Fruit fly (Drosophila melanogaster) whole organism, embryonic: ENCODE results near the gene dmGlut.

Source experiments
- BEAF-32 ChIP-seq: fragments of 200-800 bp; sonication (Bioruptor generic); optimal IDR thresholded peaks from 3 replicates; lab custom pipeline; 2017; ENCODE audit warnings: missing biosample characterization, missing genetic modification characterization, mild to moderate bottlenecking, moderate library complexity, missing genetic modification reagents
- CG10209 ChIP-seq: fragments of 200-800 bp; sonication (Bioruptor generic); optimal IDR thresholded peaks from 3 replicates; lab custom pipeline; 2017; ENCODE audit warnings: missing biosample characterization, mild to moderate bottlenecking, missing genetic modification characterization, missing genetic modification reagents
- CG10267 ChIP-seq: fragments of 200-800 bp; sonication (Bioruptor generic); optimal IDR thresholded peaks from 2 replicates; lab custom pipeline; 2018; ENCODE audit warnings: missing biosample characterization, mild to moderate bottlenecking, missing genetic modification characterization, moderate library complexity
- CG10959 ChIP-seq: fragments of 200-800 bp; sonication (Bioruptor generic); IDR thresholded peaks from 2 replicates; pipeline ENCODE4 v1.3.6; 2022; ENCODE audit warnings: missing biosample characterization, missing genetic modification characterization
- CG11093 ChIP-seq: fragments of 200-800 bp; sonication (Bioruptor generic); IDR thresholded peaks from 3 replicates; pipeline ENCODE4 v1.3.6; 2022; ENCODE audit warnings: missing biosample characterization, missing genetic modification characterization
- CG11456 ChIP-seq: fragments of 200-800 bp; sonication (Bioruptor generic); IDR thresholded peaks from 3 replicates; pipeline ENCODE4 v1.3.6; 2022; ENCODE audit warnings: missing biosample characterization, missing genetic modification characterization
- CG11696 ChIP-seq: fragments of 200-800 bp; sonication (Bioruptor generic); IDR thresholded peaks from 2 replicates; pipeline ENCODE4 v1.3.6; 2022; ENCODE audit warnings: missing biosample characterization, missing genetic modification characterization
- CG11723 ChIP-seq: fragments of 200-800 bp; sonication (Bioruptor generic); optimal IDR thresholded peaks from 2 replicates; lab custom pipeline; 2017; ENCODE audit warnings: missing biosample characterization, mild to moderate bottlenecking, missing genetic modification characterization
- CG12769 ChIP-seq: fragments of 200-800 bp; sonication (Bioruptor generic); optimal IDR thresholded peaks from 2 replicates; lab custom pipeline; 2019; ENCODE audit warnings: missing biosample characterization, mild to moderate bottlenecking, missing genetic modification characterization, moderate library complexity
- CG12942 ChIP-seq: fragments of 200-800 bp; sonication (Bioruptor generic); optimal IDR thresholded peaks from 3 replicates; lab custom pipeline; 2016; ENCODE audit warnings: missing biosample characterization, missing genetic modification characterization
- CG13123 ChIP-seq: fragments of 200-800 bp; sonication (Bioruptor generic); optimal IDR thresholded peaks from 2 replicates; lab custom pipeline; 2016; ENCODE audit warnings: missing biosample characterization, missing genetic modification characterization
- CG14441 ChIP-seq: fragments of 200-800 bp; sonication (Bioruptor generic); IDR thresholded peaks from 2 replicates; pipeline ENCODE4 v1.3.6; 2022; ENCODE audit warnings: missing biosample characterization, missing genetic modification characterization
- CG15073 ChIP-seq: fragments of 200-800 bp; sonication (Bioruptor generic); optimal IDR thresholded peaks from 2 replicates; lab custom pipeline; 2016; ENCODE audit warnings: missing biosample characterization, missing genetic modification characterization
- CG1602 ChIP-seq: fragments of 200-800 bp; sonication (Bioruptor generic); optimal IDR thresholded peaks from 3 replicates; lab custom pipeline; 2016; ENCODE audit warnings: missing biosample characterization, missing genetic modification characterization
- CG18262 ChIP-seq: fragments of 200-800 bp; optimal IDR thresholded peaks from 3 replicates; lab custom pipeline; 2019; ENCODE audit warnings: missing biosample characterization, mild to moderate bottlenecking, missing genetic modification characterization, moderate library complexity
- CG2202 ChIP-seq: fragments of 200-800 bp; sonication (Bioruptor generic); optimal IDR thresholded peaks from 2 replicates; lab custom pipeline; 2018; ENCODE audit warnings: missing biosample characterization, mild to moderate bottlenecking, missing genetic modification characterization
- CG2875 ChIP-seq: fragments of 200-800 bp; sonication (Bioruptor generic); optimal IDR thresholded peaks from 2 replicates; lab custom pipeline; 2017; ENCODE audit warnings: missing biosample characterization, mild to moderate bottlenecking, missing genetic modification characterization, missing genetic modification reagents
- CG32772 ChIP-seq: fragments of 200-800 bp; sonication (Bioruptor generic); IDR thresholded peaks from 2 replicates; pipeline ENCODE4 v1.3.6; 2022; ENCODE audit warnings: missing biosample characterization, missing genetic modification characterization
- CG4820 ChIP-seq: fragments of 200-800 bp; sonication (Bioruptor generic); optimal IDR thresholded peaks from 3 replicates; lab custom pipeline; 2016; ENCODE audit warnings: missing biosample characterization, missing genetic modification characterization
- CG7372 ChIP-seq: fragments of 200-800 bp; sonication (Bioruptor generic); IDR thresholded peaks from 2 replicates; pipeline ENCODE4 v1.3.6; 2022; ENCODE audit warnings: missing biosample characterization, missing genetic modification characterization
- CG7745 ChIP-seq: fragments of 200-800 bp; sonication (Bioruptor generic); optimal IDR thresholded peaks from 2 replicates; lab custom pipeline; 2018; ENCODE audit warnings: missing biosample characterization, mild to moderate bottlenecking, missing genetic modification characterization, moderate library complexity
- CG9215 ChIP-seq: fragments of 200-800 bp; sonication (Bioruptor generic); IDR thresholded peaks from 2 replicates; pipeline ENCODE4 v1.3.6; 2022; ENCODE audit warnings: missing biosample characterization, missing genetic modification characterization
- CG9817 ChIP-seq: fragments of 200-800 bp; sonication (Bioruptor generic); optimal IDR thresholded peaks from 2 replicates; lab custom pipeline; 2018; ENCODE audit warnings: missing biosample characterization, mild to moderate bottlenecking, missing genetic modification characterization, moderate library complexity
- CrebB ChIP-seq: fragments of 200-800 bp; sonication (Bioruptor generic); optimal IDR thresholded peaks from 3 replicates; lab custom pipeline; 2018; ENCODE audit warnings: missing biosample characterization, mild to moderate bottlenecking, missing genetic modification characterization
- Dfd ChIP-seq, 2 experiments: fragments of >200 bp; optimal IDR thresholded peaks; 2 replicates each; lab custom pipeline; 2017; ENCODE audit warnings: missing biosample characterization in 2 of 2, missing genetic modification characterization in 2 of 2
- E2f2 ChIP-seq: fragments of 200-800 bp; sonication (Bioruptor generic); IDR thresholded peaks from 2 replicates; pipeline ENCODE4 v1.3.6; 2022; ENCODE audit warnings: missing biosample characterization, missing genetic modification characterization
- Eip74EF ChIP-seq, 2 experiments: fragments of 200-800 bp in 1 of 2; fragments of >200 bp in 1 of 2; sonication (Bioruptor generic) in 1 of 2; optimal IDR thresholded peaks; 2 replicates each; lab custom pipeline; 2017 to 2019; ENCODE audit warnings: missing biosample characterization in 2 of 2, missing genetic modification characterization in 2 of 2, mild to moderate bottlenecking in 1 of 2, moderate library complexity in 1 of 2
- HLHmδ ChIP-seq: fragments of 200-800 bp; sonication (Bioruptor generic); optimal IDR thresholded peaks from 2 replicates; lab custom pipeline; 2018; ENCODE audit warnings: missing biosample characterization, mild to moderate bottlenecking, missing genetic modification characterization, moderate library complexity
- MTF-1 ChIP-seq: fragments of 200-800 bp; sonication (Bioruptor generic); optimal IDR thresholded peaks from 2 replicates; lab custom pipeline; 2018; ENCODE audit warnings: missing biosample characterization, mild to moderate bottlenecking, missing genetic modification characterization, borderline replicate concordance
- Med ChIP-seq: fragments of 200-800 bp; sonication (Bioruptor generic); peaks from one replicate; lab custom pipeline; 2016; ENCODE audit warnings: missing biosample characterization, missing genetic modification characterization, mild to moderate bottlenecking, inconsistent platforms, moderate library complexity
- Myb ChIP-seq: fragments of 200-800 bp; sonication (Bioruptor generic); optimal IDR thresholded peaks from 2 replicates; lab custom pipeline; 2016; ENCODE audit warnings: missing biosample characterization, missing genetic modification characterization
- Vsx1 ChIP-seq: fragments of 200-800 bp; sonication (Bioruptor generic); optimal IDR thresholded peaks from 2 replicates; lab custom pipeline; 2017; ENCODE audit warnings: missing biosample characterization, mild to moderate bottlenecking, missing genetic modification characterization, missing genetic modification reagents
- YL-1 ChIP-seq: fragments of 200-800 bp; sonication (Bioruptor generic); optimal IDR thresholded peaks from 3 replicates; lab custom pipeline; 2017; ENCODE audit warnings: missing biosample characterization, mild to moderate bottlenecking, missing genetic modification characterization
- aop ChIP-seq: fragments of 200-800 bp; sonication (Bioruptor generic); IDR thresholded peaks from 2 replicates; pipeline ENCODE4 v1.3.6; 2022; ENCODE audit warnings: missing biosample characterization, missing genetic modification characterization
- ash1 ChIP-seq: fragments of 200-800 bp; sonication (Bioruptor generic); optimal IDR thresholded peaks from 2 replicates; lab custom pipeline; 2018; ENCODE audit warnings: missing biosample characterization, mild to moderate bottlenecking, missing genetic modification characterization
- gro ChIP-seq: fragments of 200-800 bp; sonication (Bioruptor generic); optimal IDR thresholded peaks from 2 replicates; lab custom pipeline; 2016; ENCODE audit warnings: missing biosample characterization, missing genetic modification characterization
- hbn ChIP-seq: fragments of 200-800 bp; sonication (Bioruptor generic); IDR thresholded peaks from 2 replicates; pipeline ENCODE4 v1.3.6; 2022; ENCODE audit warnings: missing biosample characterization, missing genetic modification characterization; ENCODE audit not compliant: partially characterized antibody
- hkb ChIP-seq, 2 experiments: fragments of 200-800 bp in 1 of 2; fragments of >200 bp in 1 of 2; sonication (Bioruptor generic) in 1 of 2; IDR thresholded peaks in 1 of 2; optimal IDR thresholded peaks in 1 of 2; 2 replicates each; pipeline versions ENCODE4 v1.3.6 to Lab custom; 2017 to 2022; ENCODE audit warnings: missing biosample characterization in 1 of 2, missing genetic modification characterization in 1 of 2
- jumu ChIP-seq: fragments of 200-800 bp; sonication (Bioruptor generic); optimal IDR thresholded peaks from 3 replicates; lab custom pipeline; 2016; ENCODE audit warnings: missing biosample characterization, missing genetic modification characterization
- knrl ChIP-seq: fragments of 200-800 bp; sonication (Bioruptor generic); IDR thresholded peaks from 3 replicates; pipeline ENCODE4 v1.3.6; 2022; ENCODE audit warnings: missing biosample characterization, missing genetic modification characterization; ENCODE audit not compliant: partially characterized antibody
- oc ChIP-seq: fragments of 200-800 bp; sonication (Bioruptor generic); optimal IDR thresholded peaks from 2 replicates; lab custom pipeline; 2018; ENCODE audit warnings: missing biosample characterization, mild to moderate bottlenecking, missing genetic modification characterization, moderate library complexity
- pfk ChIP-seq: fragments of 200-800 bp; sonication (Bioruptor generic); optimal IDR thresholded peaks from 2 replicates; lab custom pipeline; 2018; ENCODE audit warnings: missing biosample characterization, mild to moderate bottlenecking, missing genetic modification characterization, moderate library complexity
- pum ChIP-seq: fragments of 200-800 bp; sonication (Bioruptor generic); optimal IDR thresholded peaks from 2 replicates; lab custom pipeline; 2016; ENCODE audit warnings: missing biosample characterization, missing genetic modification characterization
- sc ChIP-seq, 3 experiments: fragments of >200 bp in 2 of 3; fragments of 200-800 bp in 1 of 3; sonication (Bioruptor generic) in 1 of 3; optimal IDR thresholded peaks; 2 replicates in 2 of 3; 3 replicates in 1 of 3; lab custom pipeline; 2017; ENCODE audit warnings: mild to moderate bottlenecking in 1 of 3, missing biosample characterization in 1 of 3, missing genetic modification characterization in 1 of 3, missing genetic modification reagents in 1 of 3
- sim ChIP-seq: fragments of 200-800 bp; sonication (Bioruptor generic); IDR thresholded peaks from 2 replicates; pipeline ENCODE4 v1.3.6; 2022; ENCODE audit warnings: missing biosample characterization, missing genetic modification characterization
- slbo ChIP-seq: fragments of 200-800 bp; sonication (Bioruptor generic); IDR thresholded peaks from 2 replicates; pipeline ENCODE4 v1.3.6; 2022; ENCODE audit warnings: missing biosample characterization, missing genetic modification characterization
- tap ChIP-seq: fragments of 200-800 bp; optimal IDR thresholded peaks from 3 replicates; lab custom pipeline; 2019; ENCODE audit warnings: missing biosample characterization, mild to moderate bottlenecking, missing genetic modification characterization, moderate library complexity
- wor ChIP-seq: fragments of 200-800 bp; sonication (Bioruptor generic); IDR thresholded peaks from 2 replicates; pipeline ENCODE4 v1.3.6; 2022; ENCODE audit warnings: missing biosample characterization, missing genetic modification characterization

The dmGlut gene

DNA sequence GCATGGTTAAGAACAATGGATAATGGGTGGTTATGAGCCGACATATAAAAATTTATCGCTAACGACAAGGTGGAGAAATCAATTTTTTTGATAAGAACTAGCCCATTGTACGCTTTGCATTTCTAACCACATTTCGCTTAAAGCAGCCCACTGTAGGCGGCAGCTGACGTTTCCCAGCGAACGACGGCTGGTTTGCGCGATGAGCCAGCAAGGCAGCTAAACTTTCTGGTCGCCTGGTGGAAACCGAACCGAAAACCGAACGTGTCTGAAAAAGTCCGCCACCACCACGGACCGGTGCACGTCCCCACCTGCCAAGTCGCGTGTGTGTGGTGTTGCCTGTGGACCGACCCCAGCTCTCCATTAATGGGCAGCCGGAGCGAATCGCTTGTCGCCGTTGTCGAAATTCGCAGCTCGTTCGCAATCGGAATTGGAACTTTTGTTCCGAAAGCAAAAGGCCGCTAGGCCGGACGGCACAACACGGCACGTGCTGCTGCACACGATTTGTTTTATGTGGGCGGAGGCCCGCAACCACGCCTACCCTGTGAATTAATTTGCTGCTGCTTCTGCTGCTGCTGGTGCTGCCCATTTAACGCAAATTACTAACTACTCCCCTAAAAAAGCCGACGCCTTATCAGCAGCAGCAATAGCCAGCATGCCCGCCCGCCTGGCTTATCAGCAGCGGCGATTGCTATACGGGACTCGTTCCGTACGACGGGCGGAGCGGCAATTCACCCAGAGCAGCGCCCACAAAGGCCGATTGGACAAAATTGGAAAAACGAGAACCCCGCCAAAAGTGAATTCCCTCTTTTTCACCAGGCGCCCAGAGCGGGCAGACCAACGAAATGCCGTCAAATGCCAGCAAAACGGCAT lies 24.1 kb upstream of the dmGlut start (continued):
- TF ChIP-seq CG11723 (GFP tag; lab: Kevin White, UChicago) = no peak
- no peak for TF ChIP-seq CG2202 (tag; lab: Kevin White, UChicago)
- TF ChIP-seq pfk (GFP tag; lab: Kevin White, UChicago) = no peak
- TF ChIP-seq pum (GFP tag; lab: Kevin White, UChicago) = no peak
- TF ChIP-seq YL-1 (GFP tag; lab: Kevin White, UChicago) = no peak
- no peak for TF ChIP-seq CG2875 (GFP tag; lab: Kevin White, UChicago)
- TF ChIP-seq CG14441 (GFP tag; lab: Robert Waterston, UW) = no peak
- no peak for TF ChIP-seq CG10959 (GFP tag; lab: Robert Waterston, UW)
- TF ChIP-seq sc (optimal IDR thresholded peaks at IDR 0.05; lab: Kevin White, UChicago) = no peak
- no peak for TF ChIP-seq sc (GFP tag; optimal IDR thresholded peaks at IDR 0.05; lab: Kevin White, UChicago)
- TF ChIP-seq CG11696 (GFP tag; lab: Robert Waterston, UW) = no peak
- TF ChIP-seq oc (tag; lab: Kevin White, UChicago) = no peak
- no peak for TF ChIP-seq CG15073 (GFP tag; lab: Kevin White, UChicago)
- no peak for TF ChIP-seq Dfd (GFP tag; optimal IDR thresholded peaks at IDR 0.05; lab: Kevin White, UChicago)
- no peak for TF ChIP-seq CG32772 (GFP tag; lab: Robert Waterston, UW)
- TF ChIP-seq CG1602 (GFP tag; lab: Kevin White, UChicago) = peak; percentile 22
- peak; percentile 17 for TF ChIP-seq CG10267 (tag; lab: Kevin White, UChicago)
- TF ChIP-seq ash1 (GFP tag; lab: Kevin White, UChicago) = no peak
- peak; percentile 74 for TF ChIP-seq HLHmδ (GFP tag; lab: Kevin White, UChicago)
- TF ChIP-seq CG18262 (tag; lab: Kevin White, UChicago) = peak; percentile 18
- no peak for TF ChIP-seq CG7372 (GFP tag; lab: Robert Waterston, UW)
- TF ChIP-seq BEAF-32 (GFP tag; lab: Kevin White, UChicago) = no peak
- peak; percentile 39 for TF ChIP-seq CG10209
- no peak for TF ChIP-seq knrl (GFP tag; lab: Robert Waterston, UW)
- TF ChIP-seq Myb (GFP tag; lab: Kevin White, UChicago) = no peak
- TF ChIP-seq Med (GFP tag; lab: Kevin White, UChicago) = peak; percentile 90
- no peak for TF ChIP-seq CrebB (tag; lab: Kevin White, UChicago)
- peak in 1 of 2 experiments; percentile 78 for TF ChIP-seq Eip74EF (GFP tag; optimal IDR thresholded peaks at IDR 0.05; lab: Kevin White, UChicago)
- TF ChIP-seq sim (GFP tag; lab: Robert Waterston, UW) = no peak
- no peak for TF ChIP-seq jumu
- no peak for TF ChIP-seq wor (GFP tag; lab: Robert Waterston, UW)
- peak; percentile 44 for TF ChIP-seq MTF-1
- TF ChIP-seq aop (GFP tag; lab: Robert Waterston, UW) = no peak
- no peak for TF ChIP-seq slbo (GFP tag; lab: Robert Waterston, UW)
- peak; percentile 48 for TF ChIP-seq tap (tag; lab: Kevin White, UChicago)
- TF ChIP-seq CG9817 (tag; lab: Kevin White, UChicago) = peak; percentile 11
- no peak for TF ChIP-seq E2f2 (GFP tag; lab: Robert Waterston, UW)
- TF ChIP-seq gro (GFP tag; lab: Kevin White, UChicago) = peak; percentile 72
- no peak for TF ChIP-seq CG13123 (GFP tag; lab: Kevin White, UChicago)
- no peak for TF ChIP-seq CG11093
- TF ChIP-seq hkb (optimal IDR thresholded peaks at IDR 0.05; lab: Kevin White, UChicago) = no peak
- no peak for TF ChIP-seq hkb (GFP tag; IDR thresholded peaks at IDR 0.05; lab: Robert Waterston, UW)
- peak; percentile 98 for TF ChIP-seq CG12769 (tag; lab: Kevin White, UChicago)
- no peak for TF ChIP-seq hbn
- TF ChIP-seq CG11456 = no peak
- peak; percentile 13 for TF ChIP-seq CG4820 (GFP tag; lab: Kevin White, UChicago)
- no peak for TF ChIP-seq CG9215
- no peak for TF ChIP-seq CG12942 (GFP tag; lab: Kevin White, UChicago)
- TF ChIP-seq Vsx1 (GFP tag; lab: Kevin White, UChicago) = no peak
- peak; percentile 96 for TF ChIP-seq CG7745 (tag; lab: Kevin White, UChicago)
